Worm (Caenorhabditis elegans) whole organism, L1 larva: ENCODE measurements around the gene F29A7.8.

Experiments
- C04F5.9 ChIP-seq: sonication (generic microtip); optimal IDR thresholded peaks from 2 replicates; lab custom pipeline; 2016; ENCODE audit warnings: missing genetic modification characterization, missing compliant biosample characterization
- Y116A8C.19 ChIP-seq: sonication (generic microtip); optimal IDR thresholded peaks from 2 replicates; lab custom pipeline; 2016; ENCODE audit warnings: missing compliant biosample characterization, missing genetic modification characterization, borderline replicate concordance
- alr-1 ChIP-seq: fragments of 200-800 bp; sonication (Bioruptor generic); optimal IDR thresholded peaks from 2 replicates; lab custom pipeline; 2018; ENCODE audit warnings: borderline replicate concordance, mild to moderate bottlenecking, missing genetic modification characterization, missing compliant biosample characterization
- ceh-63 ChIP-seq: fragments of 200-800 bp; sonication (Bioruptor generic); optimal IDR thresholded peaks from 2 replicates; lab custom pipeline; 2018; ENCODE audit warnings: mild to moderate bottlenecking, missing genetic modification characterization, missing compliant biosample characterization
- ceh-82 ChIP-seq, 3 experiments: fragments of 150-350 bp in 1 of 3; sonication (generic microtip) in 2 of 3; optimal IDR thresholded peaks; 2 replicates each; lab custom pipeline; 2014 to 2017; ENCODE audit warnings: missing biosample characterization in 3 of 3, missing genetic modification characterization in 3 of 3
- ces-1 ChIP-seq: fragments of 150-350 bp; optimal IDR thresholded peaks from 2 replicates; lab custom pipeline; 2014; ENCODE audit warnings: missing biosample characterization, missing genetic modification reagents, missing genetic modification characterization
- dsc-1 ChIP-seq: sonication (generic microtip); optimal IDR thresholded peaks from 2 replicates; lab custom pipeline; 2016; ENCODE audit warnings: mild to moderate bottlenecking, missing genetic modification characterization, missing compliant biosample characterization
- efl-1 ChIP-seq, 4 experiments: fragments of 150-350 bp; optimal IDR thresholded peaks in 3 of 4; peaks in 1 of 4; 1 replicate in 1 of 4; 2 replicates in 3 of 4; lab custom pipeline; 2014; ENCODE audit warnings: missing biosample characterization in 2 of 4, missing genetic modification characterization in 2 of 4, missing genetic modification reagents in 2 of 4
- efl-3 ChIP-seq: fragments of 200-800 bp; sonication (Bioruptor generic); optimal IDR thresholded peaks from 2 replicates; lab custom pipeline; 2018; ENCODE audit warnings: mild to moderate bottlenecking, missing genetic modification characterization, missing compliant biosample characterization
- egl-13 ChIP-seq: sonication (generic microtip); optimal IDR thresholded peaks from 2 replicates; lab custom pipeline; 2016; ENCODE audit warnings: missing genotype, missing genetic modification reagents, missing genetic modification characterization, missing compliant biosample characterization
- egl-27 ChIP-seq, 2 experiments: fragments of 150-350 bp in 1 of 2; sonication (generic microtip); optimal IDR thresholded peaks; 3 replicates each; lab custom pipeline; 2017 to 2018; ENCODE audit warnings: missing biosample characterization in 2 of 2, missing genetic modification characterization in 2 of 2, missing genetic modification reagents in 2 of 2
- elt-2 ChIP-seq: sonication (generic microtip); optimal IDR thresholded peaks from 2 replicates; lab custom pipeline; 2016; ENCODE audit warnings: missing genetic modification characterization, mild to moderate bottlenecking, inconsistent platforms, missing compliant biosample characterization, missing genetic modification reagents
- ets-5 ChIP-seq: fragments of 200-800 bp; sonication (Bioruptor generic); IDR thresholded peaks from 2 replicates; pipeline ENCODE4 v1.3.6; 2022; ENCODE audit warnings: missing genetic modification characterization, missing compliant biosample characterization
- fkh-10 ChIP-seq: sonication (generic microtip); optimal IDR thresholded peaks from 2 replicates; lab custom pipeline; 2017; ENCODE audit warnings: missing biosample characterization, missing genetic modification reagents, missing genetic modification characterization
- fkh-4 ChIP-seq: sonication (generic microtip); optimal IDR thresholded peaks from 2 replicates; lab custom pipeline; 2016; ENCODE audit warnings: missing compliant biosample characterization, missing genetic modification characterization, borderline replicate concordance
- fos-1 ChIP-seq: fragments of 150-350 bp; optimal IDR thresholded peaks from 2 replicates; lab custom pipeline; 2014; ENCODE audit warnings: missing biosample characterization, missing genetic modification characterization
- hlh-4 ChIP-seq: sonication (generic microtip); optimal IDR thresholded peaks from 2 replicates; lab custom pipeline; 2016; ENCODE audit warnings: mild to moderate bottlenecking, missing genetic modification characterization, missing compliant biosample characterization
- lin-15B ChIP-seq: fragments of 150-350 bp; sonication (generic microtip); optimal IDR thresholded peaks from 3 replicates; lab custom pipeline; 2014; ENCODE audit warnings: missing biosample characterization, missing genetic modification characterization
- lin-39 ChIP-seq: fragments of 150-350 bp; optimal IDR thresholded peaks from 2 replicates; lab custom pipeline; 2014; ENCODE audit warnings: missing biosample characterization, missing genetic modification reagents, missing genetic modification characterization
- mab-9 ChIP-seq: fragments of 200-800 bp; sonication (Bioruptor generic); IDR thresholded peaks from 2 replicates; pipeline ENCODE4 v1.3.6; 2022; ENCODE audit warnings: missing genetic modification reagents, missing genetic modification characterization, missing compliant biosample characterization
- mep-1 ChIP-seq: fragments of 150-350 bp; optimal IDR thresholded peaks from 2 replicates; lab custom pipeline; 2014; ENCODE audit warnings: missing biosample characterization, missing genetic modification characterization
- nhr-11 ChIP-seq: fragments of 150-350 bp; optimal IDR thresholded peaks from 2 replicates; lab custom pipeline; 2014; ENCODE audit warnings: missing biosample characterization, missing genetic modification characterization
- nhr-12 ChIP-seq: sonication (generic microtip); optimal IDR thresholded peaks from 2 replicates; lab custom pipeline; 2017; ENCODE audit warnings: missing biosample characterization, missing genetic modification characterization
- nhr-19 ChIP-seq: fragments of 200-800 bp; sonication (Bioruptor generic); conservative IDR thresholded peaks from 2 replicates; pipeline ENCODE4 v1.3.6; 2022; ENCODE audit warnings: missing genetic modification characterization, missing compliant biosample characterization
- nhr-237 ChIP-seq: fragments of 150-350 bp; optimal IDR thresholded peaks from 2 replicates; lab custom pipeline; 2014; ENCODE audit warnings: missing biosample characterization, missing genetic modification characterization
- nhr-76 ChIP-seq: sonication (generic microtip); optimal IDR thresholded peaks from 2 replicates; lab custom pipeline; 2017; ENCODE audit warnings: missing biosample characterization, missing genetic modification characterization
- nhr-77 ChIP-seq: fragments of 150-350 bp; optimal IDR thresholded peaks from 2 replicates; lab custom pipeline; 2014; ENCODE audit warnings: missing biosample characterization, missing genetic modification characterization
- nhr-90 ChIP-seq: sonication (generic microtip); optimal IDR thresholded peaks from 2 replicates; lab custom pipeline; 2016; ENCODE audit warnings: mild to moderate bottlenecking, missing genetic modification characterization, missing compliant biosample characterization; ENCODE audit not compliant: poor library complexity
- snpc-4 ChIP-seq: fragments of 150-350 bp; optimal IDR thresholded peaks from 2 replicates; lab custom pipeline; 2014; ENCODE audit warnings: missing biosample characterization, missing genetic modification characterization
- snu-23 ChIP-seq: sonication (generic microtip); optimal IDR thresholded peaks from 2 replicates; lab custom pipeline; 2016; ENCODE audit warnings: missing genetic modification characterization, missing compliant biosample characterization
- sptf-1 ChIP-seq: fragments of 150-350 bp; optimal IDR thresholded peaks from 2 replicates; lab custom pipeline; 2014; ENCODE audit warnings: missing biosample characterization, missing genetic modification characterization
- sup-37 ChIP-seq: fragments of 200-800 bp; sonication (Bioruptor generic); optimal IDR thresholded peaks from 2 replicates; lab custom pipeline; 2018; ENCODE audit warnings: mild to moderate bottlenecking, missing genetic modification characterization, missing compliant biosample characterization
- swsn-7 ChIP-seq: sonication (generic microtip); optimal IDR thresholded peaks from 2 replicates; lab custom pipeline; 2016; ENCODE audit warnings: missing genetic modification characterization, missing compliant biosample characterization
- unc-130 ChIP-seq: fragments of 150-350 bp; optimal IDR thresholded peaks from 2 replicates; lab custom pipeline; 2017; ENCODE audit warnings: missing biosample characterization, missing genetic modification characterization, inconsistent platforms
- unc-86 ChIP-seq: sonication (generic microtip); optimal IDR thresholded peaks from 2 replicates; lab custom pipeline; 2016; ENCODE audit warnings: missing genetic modification characterization, missing compliant biosample characterization
- unc-98 ChIP-seq: fragments of 200-800 bp; sonication (Bioruptor generic); IDR thresholded peaks from 2 replicates; pipeline ENCODE4 v1.3.6; 2022; ENCODE audit warnings: missing genetic modification characterization, missing compliant biosample characterization
- zag-1 ChIP-seq: fragments of 150-350 bp; optimal IDR thresholded peaks from 2 replicates; lab custom pipeline; 2014; ENCODE audit warnings: missing biosample characterization, missing genetic modification characterization
- zip-4 ChIP-seq: fragments of 200-800 bp; sonication (Bioruptor generic); optimal IDR thresholded peaks from 2 replicates; lab custom pipeline; 2018; ENCODE audit warnings: mild to moderate bottlenecking, missing genetic modification characterization, moderate library complexity, missing compliant biosample characterization
- ztf-11 ChIP-seq, 2 experiments: sonication (generic microtip); optimal IDR thresholded peaks; 2 replicates each; lab custom pipeline; 2016 to 2017; ENCODE audit warnings: missing genetic modification characterization in 2 of 2, missing biosample characterization in 1 of 2, missing compliant biosample characterization in 1 of 2

The F29A7.8 gene

DNA sequence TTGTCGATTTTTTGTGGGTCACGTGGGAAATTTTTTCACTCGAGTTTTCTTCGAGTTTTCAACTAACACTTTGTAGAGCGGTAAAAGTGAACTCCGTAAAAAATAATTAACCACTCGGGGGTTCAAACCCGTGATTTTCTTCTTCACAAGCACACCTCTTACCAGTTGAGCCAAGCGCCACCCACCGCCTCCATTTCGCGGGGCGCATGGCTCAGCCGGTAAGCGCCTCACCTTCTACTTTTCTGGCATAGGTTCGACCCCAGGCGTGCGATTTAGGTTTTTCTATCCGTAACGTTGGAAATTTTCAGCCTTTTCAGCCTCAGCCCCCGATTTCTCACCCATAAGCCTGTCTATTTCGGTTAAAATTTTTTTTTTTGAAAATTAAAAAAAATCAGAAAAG lies 35.9 kb downstream of the F29A7.8 start:
- TF ChIP-seq lin-39 (tag; lab: Kevin White, UChicago) = no peak
- no peak for TF ChIP-seq alr-1 (tag; lab: Kevin White, UChicago)
- no peak for TF ChIP-seq sup-37 (GFP tag; lab: Kevin White, UChicago)
- TF ChIP-seq dsc-1 = no peak
- no peak for TF ChIP-seq unc-98 (GFP tag; lab: Robert Waterston, UW)
- no peak for TF ChIP-seq zag-1
- no peak for TF ChIP-seq fos-1 (tag; lab: Kevin White, UChicago)
- TF ChIP-seq ceh-82 (tag; optimal IDR thresholded peaks at IDR 0.05; lab: Kevin White, UChicago) = no peak
- no peak for TF ChIP-seq nhr-77 (tag; lab: Kevin White, UChicago)
- no peak for TF ChIP-seq fkh-10
- no peak for TF ChIP-seq nhr-76

DNA sequence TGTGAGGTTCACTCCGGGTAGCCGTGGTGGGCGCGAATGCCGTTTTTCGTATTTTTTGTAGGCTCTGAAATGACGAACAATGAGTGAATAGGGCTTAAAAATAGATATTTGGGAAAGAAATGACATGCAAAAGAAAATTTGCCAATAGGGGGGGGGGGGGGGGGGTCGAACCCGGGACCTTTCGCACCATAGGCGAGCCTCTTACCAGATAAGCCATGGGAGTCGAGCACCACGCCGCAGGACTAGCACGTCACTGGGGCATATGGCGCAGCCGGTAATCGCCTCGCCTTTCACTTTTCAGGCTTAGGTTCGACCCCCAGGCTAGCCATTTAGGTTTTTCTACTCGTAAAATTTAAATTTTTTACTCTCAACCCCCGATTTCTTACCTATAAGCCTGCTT lies 38.6 kb downstream of the F29A7.8 start:
- TF ChIP-seq unc-130 (tag; lab: Kevin White, UChicago) = no peak

DNA sequence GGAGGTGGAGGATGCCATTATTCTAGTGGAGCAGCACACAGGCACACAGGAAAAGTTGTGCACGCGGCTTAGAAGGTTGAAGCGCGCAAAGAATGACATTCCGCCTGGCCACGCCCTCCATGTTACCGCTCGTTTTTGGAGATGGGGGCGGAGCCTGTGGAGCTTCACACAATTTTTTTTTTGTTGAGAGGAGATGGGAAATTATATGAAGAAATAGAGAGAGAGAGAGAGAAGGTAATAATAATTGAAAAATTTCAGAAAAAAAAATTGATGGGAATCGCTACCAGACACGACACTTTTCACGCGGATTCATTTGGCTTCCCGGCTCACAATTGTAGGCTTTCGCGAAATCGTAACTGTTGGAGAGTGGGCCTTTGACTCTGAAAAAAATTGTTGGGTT lies 40.5 kb downstream of the F29A7.8 start, which contains the start of gene T05A8.3:
TSS of gene T05A8.3 (minus strand) at position 101 of the 400 bp plus-strand sequence.
- TF ChIP-seq fkh-4 (no peak), nhr-90 (no peak), snpc-4 (tag; lab: Kevin White, UChicago) (no peak), Y116A8C.19 (no peak), lin-15B (no peak), nhr-12 (tag; lab: Kevin White, UChicago) (no peak), snu-23 (no peak), mep-1 (tag; lab: Kevin White, UChicago) (no peak), zip-4 (GFP tag; lab: Kevin White, UChicago) (no peak)
- TF ChIP-seq, all 84 proteins: peak for 0

DNA sequence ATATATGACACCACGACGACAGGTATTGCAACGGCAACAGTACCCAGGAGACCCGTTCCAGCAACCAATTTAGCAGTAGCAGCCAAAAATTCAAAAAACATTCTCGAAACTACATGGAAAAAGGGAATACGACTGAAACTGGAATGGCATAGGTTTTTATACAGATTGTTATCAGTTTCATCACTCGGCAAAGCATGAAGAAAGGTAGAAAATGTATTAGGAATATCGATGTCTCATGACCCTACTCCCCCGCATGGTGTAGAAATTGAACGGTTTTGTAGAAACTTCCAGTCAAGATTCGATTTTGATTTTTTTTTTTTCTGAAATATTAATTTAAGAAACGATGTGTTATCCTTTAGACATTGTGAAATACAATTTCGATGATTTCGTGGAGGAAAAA lies 46.9 kb downstream of the F29A7.8 start, which contains the start of gene T05A8.2:
TSS of gene T05A8.2 (minus strand) at position 101 of the 400 bp plus-strand sequence.
- TF ChIP-seq ceh-63 (GFP tag; lab: Kevin White, UChicago) (no peak), hlh-4 (tag; lab: Kevin White, UChicago) (no peak), mab-9 (GFP tag; lab: Robert Waterston, UW) (no peak), ets-5 (GFP tag; lab: Robert Waterston, UW) (no peak), elt-2 (tag; lab: Kevin White, UChicago) (no peak), ces-1 (GFP tag; lab: Kevin White, UChicago) (no peak), fkh-4 (no peak), nhr-11 (no peak)

DNA sequence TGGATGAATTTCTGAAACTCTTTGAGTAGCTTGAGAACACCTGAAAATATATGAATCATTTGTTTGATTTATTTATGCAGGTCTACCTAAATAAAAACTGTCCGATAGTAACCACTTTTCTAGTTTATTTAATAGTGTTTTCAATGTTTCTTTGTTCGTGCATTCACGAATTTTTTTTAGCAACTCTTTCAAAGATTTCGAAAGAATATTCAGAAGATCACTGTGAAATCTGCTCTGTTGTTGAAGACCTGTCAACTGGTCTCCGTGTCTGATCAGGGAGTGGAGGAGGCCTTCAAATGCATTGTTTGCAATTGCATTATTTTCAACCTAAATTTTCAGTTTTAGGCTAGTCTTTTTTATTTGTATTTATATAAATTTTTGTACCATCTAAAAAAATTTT lies 47.9 kb downstream of the F29A7.8 start, which contains the start of gene T05A8.1:
TSS of gene T05A8.1 (minus strand) at position 101 of the 400 bp plus-strand sequence.
- no peak for TF ChIP-seq Y116A8C.19
- no peak for TF ChIP-seq nhr-237 (tag; lab: Kevin White, UChicago)
- no peak for TF ChIP-seq egl-27 (tag; optimal IDR thresholded peaks at IDR 0.05; lab: Kevin White, UChicago)
- TF ChIP-seq efl-3 (GFP tag; lab: Kevin White, UChicago) = no peak
- no peak for TF ChIP-seq unc-86 (tag; lab: Kevin White, UChicago)
- no peak for TF ChIP-seq efl-1 (optimal IDR thresholded peaks at IDR 0.05; lab: Kevin White, UChicago)
- no peak for TF ChIP-seq efl-1 (GFP tag; optimal IDR thresholded peaks at IDR 0.05 in 1 of 2; lab: Kevin White, UChicago)
- TF ChIP-seq ztf-11 (tag; optimal IDR thresholded peaks at IDR 0.05; lab: Kevin White, UChicago) = no peak
- TF ChIP-seq C04F5.9 (tag; lab: Kevin White, UChicago) = no peak
- no peak for TF ChIP-seq nhr-19 (GFP tag; lab: Robert Waterston, UW)
- no peak for TF ChIP-seq ces-1 (GFP tag; lab: Kevin White, UChicago)
- no peak for TF ChIP-seq swsn-7 (tag; lab: Kevin White, UChicago)
- TF ChIP-seq sptf-1 (tag; lab: Kevin White, UChicago) = no peak
- TF ChIP-seq egl-13 (tag; lab: Kevin White, UChicago) = no peak
- TF ChIP-seq, all 84 proteins: peak for 0
